Worm (Caenorhabditis elegans) whole organism, late embryonic: ENCODE measurements around the gene B0244.9.

Experiments
- C08G9.2 ChIP-seq: sonication (generic microtip); optimal IDR thresholded peaks from 2 replicates; lab custom pipeline; 2016; ENCODE audit warnings: mild to moderate bottlenecking, missing genetic modification characterization, moderate library complexity, missing compliant biosample characterization
- F13H6.1 ChIP-seq: sonication (generic microtip); optimal IDR thresholded peaks from 2 replicates; lab custom pipeline; 2016; ENCODE audit warnings: missing genetic modification characterization, missing compliant biosample characterization
- T23F11.4 ChIP-seq: fragments of 200-800 bp; sonication (Bioruptor generic); optimal IDR thresholded peaks from 2 replicates; lab custom pipeline; 2018; ENCODE audit warnings: mild to moderate bottlenecking, missing genetic modification characterization, missing compliant biosample characterization
- ama-1 ChIP-seq: fragments of 150-350 bp; optimal IDR thresholded peaks from 2 replicates; lab custom pipeline; 2014
- ceh-45 ChIP-seq: fragments of 200-800 bp; sonication (Bioruptor generic); IDR thresholded peaks from 2 replicates; pipeline ENCODE4 v1.3.6; 2022; ENCODE audit warnings: missing genetic modification reagents, missing genetic modification characterization, missing compliant biosample characterization
- hlh-6 ChIP-seq: sonication (generic microtip); optimal IDR thresholded peaks from 2 replicates; lab custom pipeline; 2016; ENCODE audit warnings: missing genotype, missing genetic modification characterization, missing compliant biosample characterization
- lin-11 ChIP-seq: fragments of 200-800 bp; sonication (Bioruptor generic); optimal IDR thresholded peaks from 2 replicates; lab custom pipeline; 2018; ENCODE audit warnings: mild to moderate bottlenecking, missing genetic modification characterization, missing compliant biosample characterization
- nfya-1 ChIP-seq: sonication (generic microtip); optimal IDR thresholded peaks from 2 replicates; lab custom pipeline; 2017; ENCODE audit warnings: missing genetic modification characterization, mild to moderate bottlenecking, missing compliant biosample characterization, antibody characterized with exemption, moderate library complexity
- nhr-11 ChIP-seq: fragments of 150-350 bp; optimal IDR thresholded peaks from 2 replicates; lab custom pipeline; 2014; ENCODE audit warnings: missing biosample characterization, missing genetic modification characterization
- pha-4 ChIP-seq: fragments of 150-350 bp; optimal IDR thresholded peaks from 2 replicates; lab custom pipeline; 2018; ENCODE audit warnings: missing biosample characterization, missing genetic modification reagents, missing genetic modification characterization
- sox-4 ChIP-seq: sonication (generic microtip); optimal IDR thresholded peaks from 2 replicates; lab custom pipeline; 2017; ENCODE audit warnings: mild to moderate bottlenecking, missing genetic modification characterization, inconsistent platforms, missing compliant biosample characterization
- syd-9 ChIP-seq: sonication (generic microtip); optimal IDR thresholded peaks from 2 replicates; lab custom pipeline; 2016; ENCODE audit warnings: mild to moderate bottlenecking, missing genetic modification characterization, moderate library complexity, missing compliant biosample characterization
- unc-86 ChIP-seq: sonication (generic microtip); optimal IDR thresholded peaks from 2 replicates; lab custom pipeline; 2016; ENCODE audit warnings: missing genetic modification characterization, missing compliant biosample characterization

DNA sequence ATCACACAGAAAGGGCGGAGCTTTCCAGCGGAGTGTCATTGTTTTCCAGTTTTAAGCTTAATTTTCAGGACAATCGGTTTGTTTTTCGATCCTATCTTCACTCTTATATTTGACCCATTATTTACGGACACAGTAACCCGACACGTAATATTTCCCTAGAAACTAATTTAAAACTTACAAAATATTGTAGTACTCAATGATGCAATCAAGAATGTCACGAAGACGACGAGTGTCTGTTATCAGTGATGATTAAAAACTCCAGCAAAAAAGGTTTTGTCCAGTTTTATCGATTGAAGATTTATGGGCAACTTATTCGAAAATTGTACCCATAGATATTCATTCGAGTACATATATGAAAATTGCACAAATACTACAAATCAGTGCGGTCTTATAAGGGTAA, 2.1 kb upstream of the B0244.9 start, which contains the start of gene B0244.17:
- TF ChIP-seq T23F11.4 (GFP tag; lab: Kevin White, UChicago) (no peak), ama-1 (lab: Kevin White, UChicago) (no peak), sox-4 (tag; lab: Kevin White, UChicago) (no peak), C08G9.2 (no peak), pha-4 (tag; lab: Kevin White, UChicago) (no peak), F13H6.1 (tag; lab: Kevin White, UChicago) (no peak), nhr-11 (tag; lab: Kevin White, UChicago) (no peak), nfya-1 (no peak), ceh-45 (GFP tag; lab: Robert Waterston, UW) (no peak), unc-86 (tag; lab: Kevin White, UChicago) (no peak), hlh-6 (tag; lab: Kevin White, UChicago) (no peak), lin-11 (no peak), syd-9 (tag; lab: Kevin White, UChicago) (no peak)
